Worm (Caenorhabditis elegans) whole organism, mixed stage, embryonic: ENCODE data around the gene igeg-1.

Source experiments
- M03D4.4 ChIP-seq: sonication (generic microtip); optimal IDR thresholded peaks from 2 replicates; lab custom pipeline; 2017; ENCODE audit warnings: mild to moderate bottlenecking, missing genetic modification characterization, missing compliant biosample characterization
- bed-3 ChIP-seq: fragments of 200-800 bp; sonication (Bioruptor generic); optimal IDR thresholded peaks from 3 replicates; lab custom pipeline; 2018; ENCODE audit warnings: mild to moderate bottlenecking, missing genetic modification characterization, moderate library complexity, missing compliant biosample characterization
- ceh-39 ChIP-seq: fragments of 150-350 bp; optimal IDR thresholded peaks from 2 replicates; lab custom pipeline; 2014; ENCODE audit warnings: missing biosample characterization, missing genetic modification characterization
- ceh-43 ChIP-seq: fragments of 200-800 bp; sonication (Bioruptor generic); optimal IDR thresholded peaks from 2 replicates; lab custom pipeline; 2018; ENCODE audit warnings: mild to moderate bottlenecking, missing genetic modification characterization, moderate library complexity, missing compliant biosample characterization
- ceh-83 ChIP-seq: fragments of 200-800 bp; sonication (Bioruptor generic); optimal IDR thresholded peaks from 2 replicates; lab custom pipeline; 2018; ENCODE audit warnings: mild to moderate bottlenecking, missing genetic modification characterization, missing compliant biosample characterization
- ces-1 ChIP-seq: fragments of 150-350 bp; optimal IDR thresholded peaks from 2 replicates; lab custom pipeline; 2014; ENCODE audit warnings: missing biosample characterization, missing genetic modification reagents, missing genetic modification characterization
- cnd-1 ChIP-seq: fragments of 200-800 bp; sonication (Bioruptor generic); optimal IDR thresholded peaks from 2 replicates; lab custom pipeline; 2018; ENCODE audit warnings: mild to moderate bottlenecking, missing genetic modification characterization, missing compliant biosample characterization
- drap-1 ChIP-seq: fragments of 200-800 bp; sonication (Bioruptor generic); optimal IDR thresholded peaks from 3 replicates; lab custom pipeline; 2018; ENCODE audit warnings: mild to moderate bottlenecking, missing genetic modification characterization, missing compliant biosample characterization
- elt-1 ChIP-seq: sonication (generic microtip); optimal IDR thresholded peaks from 2 replicates; lab custom pipeline; 2017; ENCODE audit warnings: missing genetic modification characterization, mild to moderate bottlenecking, missing compliant biosample characterization, antibody characterized with exemption, moderate library complexity, borderline replicate concordance; ENCODE audit not compliant: insufficient read depth
- elt-3 ChIP-seq: fragments of 150-350 bp; optimal IDR thresholded peaks from 2 replicates; lab custom pipeline; 2014; ENCODE audit warnings: missing biosample characterization, missing genetic modification characterization
- flh-1 ChIP-seq: fragments of 200-800 bp; sonication (Bioruptor generic); optimal IDR thresholded peaks from 2 replicates; lab custom pipeline; 2018; ENCODE audit warnings: mild to moderate bottlenecking, missing genetic modification characterization, moderate library complexity, missing compliant biosample characterization
- ham-2 ChIP-seq: fragments of 200-800 bp; sonication (Bioruptor generic); optimal IDR thresholded peaks from 2 replicates; lab custom pipeline; 2018; ENCODE audit warnings: mild to moderate bottlenecking, missing genetic modification characterization, missing compliant biosample characterization
- hlh-1 ChIP-seq: fragments of 150-350 bp; optimal IDR thresholded peaks from 2 replicates; lab custom pipeline; 2014; ENCODE audit warnings: missing biosample characterization, missing genetic modification reagents, missing genetic modification characterization
- lin-13 ChIP-seq: fragments of 150-350 bp; optimal IDR thresholded peaks from 2 replicates; lab custom pipeline; 2014; ENCODE audit warnings: missing biosample characterization, missing genetic modification characterization
- lin-32 ChIP-seq: fragments of 200-800 bp; sonication (Bioruptor generic); optimal IDR thresholded peaks from 2 replicates; lab custom pipeline; 2018; ENCODE audit warnings: mild to moderate bottlenecking, missing genetic modification characterization, missing compliant biosample characterization
- lsy-2 ChIP-seq: fragments of 150-350 bp; optimal IDR thresholded peaks from 2 replicates; lab custom pipeline; 2014; ENCODE audit warnings: missing biosample characterization, missing genetic modification characterization
- mab-5 ChIP-seq: fragments of 150-350 bp; optimal IDR thresholded peaks from 2 replicates; lab custom pipeline; 2014; ENCODE audit warnings: missing biosample characterization, missing genetic modification characterization
- mep-1 ChIP-seq: fragments of 150-350 bp; optimal IDR thresholded peaks from 2 replicates; lab custom pipeline; 2017; ENCODE audit warnings: missing biosample characterization, missing genetic modification reagents, missing genetic modification characterization, inconsistent platforms
- nhr-2 ChIP-seq: fragments of 150-350 bp; optimal IDR thresholded peaks from 2 replicates; lab custom pipeline; 2014; ENCODE audit warnings: missing biosample characterization, missing genetic modification characterization
- nhr-237 ChIP-seq: fragments of 150-350 bp; optimal IDR thresholded peaks from 2 replicates; lab custom pipeline; 2014; ENCODE audit warnings: missing biosample characterization, missing genetic modification characterization
- nhr-28 ChIP-seq: fragments of 150-350 bp; optimal IDR thresholded peaks from 2 replicates; lab custom pipeline; 2014; ENCODE audit warnings: missing biosample characterization, missing genetic modification characterization
- nhr-76 ChIP-seq: sonication (generic microtip); optimal IDR thresholded peaks from 2 replicates; lab custom pipeline; 2017; ENCODE audit warnings: missing biosample characterization, missing genetic modification characterization
- pha-4 ChIP-seq: fragments of 150-350 bp; optimal IDR thresholded peaks from 2 replicates; lab custom pipeline; 2018; ENCODE audit warnings: missing biosample characterization, missing genetic modification reagents, missing genetic modification characterization
- snpc-4 ChIP-seq: fragments of 150-350 bp; optimal IDR thresholded peaks from 2 replicates; lab custom pipeline; 2014; ENCODE audit warnings: missing biosample characterization, missing genetic modification characterization
- sptf-1 ChIP-seq: sonication (generic microtip); optimal IDR thresholded peaks from 2 replicates; lab custom pipeline; 2017; ENCODE audit warnings: mild to moderate bottlenecking, missing genetic modification characterization, moderate library complexity, missing compliant biosample characterization
- tbx-8 ChIP-seq: fragments of 200-800 bp; sonication (Bioruptor generic); optimal IDR thresholded peaks from 2 replicates; lab custom pipeline; 2018; ENCODE audit warnings: mild to moderate bottlenecking, missing genetic modification characterization, moderate library complexity, missing compliant biosample characterization
- unc-120 ChIP-seq: sonication (generic microtip); optimal IDR thresholded peaks from 2 replicates; lab custom pipeline; 2017; ENCODE audit warnings: missing genetic modification characterization, missing compliant biosample characterization; ENCODE audit not compliant: poor library complexity, severe bottlenecking
- unc-39 ChIP-seq: fragments of 150-350 bp; optimal IDR thresholded peaks from 2 replicates; lab custom pipeline; 2014; ENCODE audit warnings: missing biosample characterization, missing genetic modification characterization
- unc-62 ChIP-seq: fragments of 150-350 bp; optimal IDR thresholded peaks from 2 replicates; lab custom pipeline; 2014; ENCODE audit warnings: missing biosample characterization, missing genetic modification reagents, missing genetic modification characterization
- zip-8 ChIP-seq: fragments of 150-350 bp; optimal IDR thresholded peaks from 2 replicates; lab custom pipeline; 2014; ENCODE audit warnings: missing biosample characterization, missing genetic modification characterization
- ztf-11 ChIP-seq: fragments of 150-350 bp; optimal IDR thresholded peaks from 2 replicates; lab custom pipeline; 2014; ENCODE audit warnings: missing biosample characterization, missing genetic modification characterization

The igeg-1 gene

DNA sequence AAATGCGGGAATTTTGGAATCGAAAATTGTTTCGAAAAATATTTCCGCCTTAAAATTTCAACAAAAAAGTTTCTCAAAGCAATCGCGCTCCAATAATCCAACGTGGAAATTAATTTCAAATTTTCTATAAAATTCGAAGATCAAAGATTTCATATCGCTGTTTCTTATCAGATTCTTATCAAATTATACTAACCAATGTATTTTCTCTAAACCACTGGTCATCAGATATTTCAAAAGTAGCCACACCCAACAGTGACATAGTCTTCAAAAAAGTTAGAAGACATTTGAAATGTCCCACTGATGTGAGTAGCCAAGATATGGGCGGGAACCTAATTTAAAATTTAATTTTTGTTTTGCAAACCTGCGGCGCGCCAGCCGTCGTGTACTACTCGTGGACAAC, 25.1 kb downstream of the igeg-1 start:
- TF ChIP-seq drap-1 (no peak), nhr-237 (no peak), lin-32 (GFP tag; lab: Kevin White, UChicago) (no peak), nhr-28 (no peak), M03D4.4 (tag; lab: Kevin White, UChicago) (no peak), lin-13 (tag; lab: Kevin White, UChicago) (no peak), ces-1 (GFP tag; lab: Kevin White, UChicago) (no peak), flh-1 (GFP tag; lab: Kevin White, UChicago) (no peak), mep-1 (tag; lab: Kevin White, UChicago) (no peak), zip-8 (tag; lab: Kevin White, UChicago) (no peak), unc-120 (tag; lab: Kevin White, UChicago) (no peak), sptf-1 (no peak), elt-1 (tag; lab: Kevin White, UChicago) (no peak), mab-5 (tag; lab: Kevin White, UChicago) (no peak), ztf-11 (tag; lab: Kevin White, UChicago) (no peak), bed-3 (no peak), elt-3 (no peak)
- TF ChIP-seq, all 35 proteins: peak for 0

DNA sequence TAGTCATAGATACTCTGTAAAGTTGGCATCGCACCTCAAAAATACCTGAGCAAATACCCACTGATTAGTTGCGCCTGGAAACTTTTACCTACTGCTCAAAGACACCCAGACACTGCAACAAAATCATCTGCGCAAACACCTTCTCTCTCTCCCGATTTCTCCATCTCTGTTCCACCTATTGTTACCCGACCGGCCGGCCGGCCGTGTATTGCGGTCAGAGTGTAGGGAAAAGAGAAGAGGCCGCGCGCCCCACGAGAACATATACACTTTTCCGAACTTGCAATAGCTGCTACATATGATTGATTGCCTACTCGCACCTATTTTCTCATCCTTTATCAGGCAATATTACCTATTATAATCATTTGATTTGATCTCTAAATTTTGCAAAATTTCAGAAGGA, 26.0 kb downstream of the igeg-1 start:
- TF ChIP-seq ham-2 (GFP tag; lab: Kevin White, UChicago) (peak; percentile 41), pha-4 (peak; percentile 31), bed-3 (no peak), cnd-1 (tag; lab: Kevin White, UChicago) (peak; percentile 0), nhr-2 (tag; lab: Kevin White, UChicago) (no peak)

DNA sequence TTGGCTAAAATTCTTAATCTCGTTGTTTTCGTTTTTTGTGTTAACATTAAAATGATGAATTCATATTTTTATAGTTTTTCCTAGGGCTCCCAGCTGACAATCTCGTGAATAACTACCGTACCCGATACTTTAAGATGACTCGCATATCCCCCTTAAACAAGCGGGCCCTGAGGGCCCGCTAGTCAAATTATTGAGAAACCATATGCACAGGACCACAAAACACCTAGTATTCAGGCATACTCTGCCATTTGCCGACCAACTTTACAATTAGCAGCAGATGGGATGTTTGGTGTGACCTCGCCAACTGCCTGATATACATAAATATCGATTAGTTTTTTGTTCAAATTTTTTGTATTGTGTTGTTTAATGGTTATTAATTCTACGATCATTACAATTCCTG, 34.4 kb downstream of the igeg-1 start, which contains the start of gene F19C7.3:
F19C7.3 (plus strand) TSS at position 301 of the 400 bp plus-strand sequence.
- TF ChIP-seq cnd-1 (tag; lab: Kevin White, UChicago) (no peak), unc-120 (tag; lab: Kevin White, UChicago) (no peak), flh-1 (GFP tag; lab: Kevin White, UChicago) (no peak), ceh-83 (GFP tag; lab: Kevin White, UChicago) (no peak), unc-39 (tag; lab: Kevin White, UChicago) (no peak), nhr-2 (tag; lab: Kevin White, UChicago) (no peak), hlh-1 (tag; lab: Kevin White, UChicago) (peak; percentile 41), tbx-8 (GFP tag; lab: Kevin White, UChicago) (no peak), lin-32 (GFP tag; lab: Kevin White, UChicago) (no peak), ceh-39 (tag; lab: Kevin White, UChicago) (peak; percentile 23), pha-4 (no peak)
- TF ChIP-seq, all 35 proteins: peak for 2

DNA sequence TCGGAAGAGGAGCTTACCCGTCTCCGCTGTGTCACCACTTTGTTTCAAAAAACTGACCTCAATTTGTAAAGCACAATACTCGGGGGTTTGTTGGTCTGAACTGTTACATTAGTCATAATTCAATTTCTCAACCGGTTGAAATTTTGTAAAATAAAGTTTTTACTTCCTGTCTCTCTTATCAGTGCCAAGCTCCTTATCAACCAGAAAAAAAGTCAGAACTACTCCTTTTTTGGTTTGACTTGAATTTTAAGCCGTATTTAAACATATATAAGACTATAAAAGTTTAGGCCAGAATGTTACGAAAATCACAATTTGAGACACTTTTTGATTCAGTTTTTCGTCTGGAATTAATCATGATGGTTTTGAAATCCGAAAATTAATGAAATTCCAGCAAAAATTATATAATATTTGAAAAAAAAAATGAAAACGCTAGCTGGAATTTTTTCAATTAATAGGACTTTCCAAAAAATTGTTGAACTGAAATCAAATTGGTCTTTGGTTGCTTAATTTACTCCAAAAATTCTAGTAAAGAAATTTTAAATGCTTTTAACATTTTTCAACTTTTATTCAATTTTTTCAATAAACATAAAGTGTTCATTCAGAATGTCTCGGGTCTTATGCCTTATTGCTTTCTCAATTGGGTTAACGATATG, 37.0 kb downstream of the igeg-1 start, which contains the start of gene F19C7.2:
F19C7.2 (plus strand) TSS at position 603 of the 653 bp plus-strand sequence.
- TF ChIP-seq ceh-39 (tag; lab: Kevin White, UChicago) (no peak), nhr-76 (tag; lab: Kevin White, UChicago) (no peak), tbx-8 (GFP tag; lab: Kevin White, UChicago) (no peak), ces-1 (GFP tag; lab: Kevin White, UChicago) (no peak), nhr-2 (tag; lab: Kevin White, UChicago) (no peak), mep-1 (tag; lab: Kevin White, UChicago) (no peak), snpc-4 (tag; lab: Kevin White, UChicago) (no peak), unc-62 (GFP tag; lab: Kevin White, UChicago) (no peak), nhr-28 (no peak), mab-5 (tag; lab: Kevin White, UChicago) (no peak), elt-1 (tag; lab: Kevin White, UChicago) (no peak), sptf-1 (no peak), elt-3 (no peak), M03D4.4 (tag; lab: Kevin White, UChicago) (no peak), ztf-11 (tag; lab: Kevin White, UChicago) (no peak)

DNA sequence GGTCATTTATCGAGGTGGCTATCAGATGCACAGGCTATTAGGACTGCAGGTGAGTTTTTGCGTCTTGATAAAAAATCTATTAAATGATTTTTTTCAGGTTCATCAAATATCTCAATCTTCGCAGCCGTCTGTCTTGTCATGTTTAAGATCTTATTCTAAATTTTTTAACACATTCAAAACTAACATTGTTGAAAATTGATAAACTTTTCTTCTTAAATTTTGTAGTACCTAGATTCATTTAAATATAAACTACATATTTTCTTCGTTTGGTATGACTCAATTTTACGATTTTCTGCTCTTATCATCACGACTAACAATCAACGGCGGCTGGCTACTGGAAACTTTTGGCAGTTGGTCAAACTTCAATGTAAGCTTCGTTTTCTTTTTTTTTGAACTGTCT, 40.1 kb downstream of the igeg-1 start, which contains the start of gene F19C7.4:
F19C7.4 (plus strand) TSS at position 301 of the 400 bp plus-strand sequence.
- TF ChIP-seq hlh-1 (tag; lab: Kevin White, UChicago) (no peak), lin-32 (GFP tag; lab: Kevin White, UChicago) (no peak), ceh-83 (GFP tag; lab: Kevin White, UChicago) (no peak), lsy-2 (tag; lab: Kevin White, UChicago) (no peak), ces-1 (GFP tag; lab: Kevin White, UChicago) (no peak), unc-120 (tag; lab: Kevin White, UChicago) (no peak), ceh-43 (GFP tag; lab: Kevin White, UChicago) (no peak)
